Worm (Caenorhabditis elegans): Measurements from ENCODE around the gene tpi-1.

The tpi-1 gene

DNA sequence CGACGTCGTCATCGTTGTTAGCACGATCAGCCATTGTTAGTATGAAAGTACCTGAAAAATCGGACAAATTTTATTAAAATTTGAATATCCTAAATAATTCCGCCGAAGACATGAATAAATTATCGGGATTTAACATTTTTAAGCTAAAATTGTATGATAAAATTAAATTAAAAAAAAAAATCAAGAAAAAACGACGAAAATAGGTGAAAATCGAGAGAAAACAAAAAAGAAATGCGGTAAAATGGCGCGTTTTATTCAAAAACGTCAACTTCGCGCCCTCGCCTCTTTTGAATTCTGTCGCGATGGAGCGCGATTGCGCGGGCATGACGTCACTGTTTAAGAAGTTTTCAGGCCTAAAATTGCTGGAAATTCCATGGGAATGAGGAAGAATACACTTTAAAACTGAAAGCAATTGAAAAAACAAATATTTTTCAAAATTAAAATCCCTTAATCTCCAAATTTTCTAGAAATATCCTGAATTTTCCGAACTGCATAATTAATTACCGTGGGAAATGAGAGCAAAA is 32.3 kb downstream of the tpi-1 start, which contains the start of gene mcm-2 (continued):
- peak; percentile 52 for TF ChIP-seq lin-13 (GFP tag; optimal IDR thresholded peaks at IDR 0.05)
- peak in 1 of 2 experiments; percentile 47 for TF ChIP-seq hif-1 (tag; optimal IDR thresholded peaks at IDR 0.05)
- no peak for TF ChIP-seq pha-4 (GFP tag; IDR thresholded peaks at IDR 0.05)
- no peak for TF ChIP-seq pha-4 (tag; optimal IDR thresholded peaks at IDR 0.05)
- no peak for TF ChIP-seq gei-8 (GFP tag; optimal IDR thresholded peaks at IDR 0.05)
- TF ChIP-seq mep-1 (tag; optimal IDR thresholded peaks at IDR 0.05) = no peak
- TF ChIP-seq ceh-32 (tag; optimal IDR thresholded peaks at IDR 0.05; ENCODE audit: poor library complexity) = no peak
- peak; percentile 91 for TF ChIP-seq aha-1 (tag)
- TF ChIP-seq nhr-77 (tag; optimal IDR thresholded peaks at IDR 0.05) = peak; percentile 44
- no peak for TF ChIP-seq pqm-1 (tag; optimal IDR thresholded peaks at IDR 0.05)
- TF ChIP-seq ces-1 (GFP tag; optimal IDR thresholded peaks at IDR 0.05) = no peak

- TF ChIP-seq dmd-9 (GFP tag; IDR thresholded peaks at IDR 0.05) (no peak), set-16 (GFP tag; IDR thresholded peaks at IDR 0.05) (peak; percentile 73)
Measured at ce11 chrII:12005981-12006380, 33.0 kb downstream of the tpi-1 start.

DNA sequence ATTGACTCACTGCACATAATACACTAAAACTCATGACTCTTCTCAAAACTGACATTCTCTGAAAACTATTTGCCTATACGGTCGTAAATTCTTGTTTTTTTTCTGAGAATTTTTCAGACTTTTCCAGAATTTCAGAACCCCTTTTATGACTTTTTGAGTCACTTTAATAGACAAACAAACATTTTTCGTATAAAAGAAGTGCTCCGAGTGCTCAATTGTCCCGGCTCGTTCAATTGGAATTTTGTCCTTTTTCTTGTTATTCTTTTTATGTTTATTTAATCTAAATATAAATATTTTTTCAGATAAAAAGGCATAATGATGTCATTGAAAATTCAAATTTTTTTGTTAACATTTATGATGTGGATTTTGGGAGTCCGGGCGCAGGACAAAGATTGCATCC is 40.0 kb downstream of the tpi-1 start, which contains the start of gene Y17G7B.23:
Gene Y17G7B.23 (plus strand): TSS at position 301 of the 400 bp plus-strand sequence.
- no peak for TF ChIP-seq F37D6.2 (tag; optimal IDR thresholded peaks at IDR 0.05)
- TF ChIP-seq nhr-102 (tag; optimal IDR thresholded peaks at IDR 0.05) = no peak
- TF ChIP-seq tra-1 (GFP tag; IDR thresholded peaks at IDR 0.05) = no peak
- TF ChIP-seq T20F7.1 (GFP tag; optimal IDR thresholded peaks at IDR 0.05) = no peak
- TF ChIP-seq lin-39 (tag; optimal IDR thresholded peaks at IDR 0.05) = no peak
- TF ChIP-seq nhr-48 (tag; optimal IDR thresholded peaks at IDR 0.05) = no peak
- TF ChIP-seq php-3 (GFP tag; IDR thresholded peaks at IDR 0.05) = no peak

DNA sequence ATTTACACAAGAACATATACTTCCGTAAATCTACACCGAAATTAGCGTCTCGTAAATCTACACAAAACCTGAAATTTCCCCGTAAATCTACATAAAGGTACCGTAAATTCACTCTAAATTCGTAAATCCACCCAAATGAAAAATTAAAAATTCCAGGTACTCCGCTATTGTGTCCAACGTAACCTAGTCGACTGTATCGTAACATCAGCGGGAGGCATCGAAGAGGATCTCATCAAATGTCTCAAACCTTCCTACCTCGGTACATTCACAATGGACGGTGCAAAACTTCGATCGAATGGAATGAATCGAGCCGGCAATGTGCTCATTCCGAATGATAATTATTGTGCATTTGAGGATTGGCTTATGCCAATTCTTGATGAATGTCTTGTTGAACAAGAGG is 44.0 kb downstream of the tpi-1 start:
- peak in 1 of 2 experiments; percentile 96 for TF ChIP-seq unc-62 (GFP tag; optimal IDR thresholded peaks at IDR 0.05 in 1 of 2)
- TF ChIP-seq unc-62 (tag; optimal IDR thresholded peaks at IDR 0.05) = no peak
- no peak for TF ChIP-seq vab-7 (GFP tag; IDR thresholded peaks at IDR 0.05)

ce11 chrII:11992701-11993100 is 46.2 kb downstream of the tpi-1 start, which contains the start of gene dhps-1:
TSS of gene dhps-1 (plus strand) at chrII:11993001.
- no peak for TF ChIP-seq zfp-2 (tag; optimal IDR thresholded peaks at IDR 0.05)
- no peak for TF ChIP-seq zfp-3 (GFP tag; conservative IDR thresholded peaks at IDR 0.05)
- TF ChIP-seq ceh-32 (tag; optimal IDR thresholded peaks at IDR 0.05; ENCODE audit: poor library complexity) = no peak
- no peak for TF ChIP-seq hif-1 (tag; optimal IDR thresholded peaks at IDR 0.05)
- TF ChIP-seq unc-62 (GFP tag; optimal IDR thresholded peaks at IDR 0.05 in 1 of 2) = no peak
- no peak for TF ChIP-seq unc-62 (tag; optimal IDR thresholded peaks at IDR 0.05)
- TF ChIP-seq zip-11 (GFP tag; IDR thresholded peaks at IDR 0.05) = no peak
- no peak for TF ChIP-seq mep-1 (tag; optimal IDR thresholded peaks at IDR 0.05)

- TF ChIP-seq snpc-1.2 (GFP tag; IDR thresholded peaks at IDR 0.05) (no peak), ztf-11 (tag; optimal IDR thresholded peaks at IDR 0.05) (no peak), aha-1 (tag) (peak; percentile 69)
Measured at ce11 chrII:11988724-11989123, 50.2 kb downstream of the tpi-1 start, which contains the start of gene Y17G7B.3. TSS of gene Y17G7B.3 (plus strand) at chrII:11989024.
